Worm (Caenorhabditis elegans) whole organism, L4/young adult: ENCODE measurements around the gene rsu-1.

Experiments used
- W03F9.2 ChIP-seq: fragments of 150-350 bp; optimal IDR thresholded peaks from 2 replicates; lab custom pipeline; 2014; ENCODE audit warnings: missing biosample characterization, missing genetic modification characterization
- dao-5 ChIP-seq: sonication (generic microtip); optimal IDR thresholded peaks from 2 replicates; lab custom pipeline; 2016; ENCODE audit warnings: missing genotype, missing genetic modification characterization, moderate library complexity, missing compliant biosample characterization
- him-1 ChIP-seq: sonication (generic microtip); optimal IDR thresholded peaks from 2 replicates; lab custom pipeline; 2016; ENCODE audit warnings: missing genotype, missing genetic modification reagents, missing genetic modification characterization, missing compliant biosample characterization

Gene rsu-1

ce11 chrIII:3511808-3512207, 40.0 kb downstream of the rsu-1 start:
- no peak for TF ChIP-seq W03F9.2 (tag; lab: Kevin White, UChicago)
- TF ChIP-seq dao-5 = no peak
- no peak for TF ChIP-seq him-1 (tag; lab: Kevin White, UChicago)

- TF ChIP-seq dao-5 = no peak
- no peak for TF ChIP-seq W03F9.2 (tag; lab: Kevin White, UChicago)
These were observed 47.7 kb downstream of the rsu-1 start, which contains the start of gene hmit-1.3 for ce11 chrIII:3519505-3519904. hmit-1.3 (minus strand) TSS chrIII:3519607.

ce11 chrIII:3520417-3520816, 48.6 kb downstream of the rsu-1 start:
- TF ChIP-seq dao-5 = no peak
- TF ChIP-seq W03F9.2 (tag; lab: Kevin White, UChicago) = peak; percentile 11
- no peak for TF ChIP-seq him-1 (tag; lab: Kevin White, UChicago)
